Worm (Caenorhabditis elegans): Measurements from ENCODE around the gene C31E10.5.

ce11 chrX:13950620-13951152 is 44.9 kb downstream of the C31E10.5 start:
- TF ChIP-seq R02D3.7 (tag; optimal IDR thresholded peaks at IDR 0.05) (no peak), lin-39 (tag; optimal IDR thresholded peaks at IDR 0.05) (no peak), unc-62 (GFP tag; optimal IDR thresholded peaks at IDR 0.05) (no peak), elt-3 (tag; optimal IDR thresholded peaks at IDR 0.05) (no peak), nhr-23 (tag; optimal IDR thresholded peaks at IDR 0.05) (peak; percentile 81), egl-27 (tag; optimal IDR thresholded peaks at IDR 0.05) (no peak), daf-12 (tag; optimal IDR thresholded peaks at IDR 0.05) (no peak), mdl-1 (tag; optimal IDR thresholded peaks at IDR 0.05) (no peak), jun-1 (tag; optimal IDR thresholded peaks at IDR 0.05) (peak; percentile 18), ZK546.5 (tag; optimal IDR thresholded peaks at IDR 0.05) (no peak)

Data from whole organism, L3 larva.